Fruit fly (Drosophila melanogaster) whole organism, embryonic: ENCODE results near the gene Ku80.
A peak's percentile ranks its signal among the peaks of the same experiment; 100 is the strongest.

Experiments used
- ATbp ChIP-seq: fragments of 200-800 bp; sonication (Bioruptor generic); optimal IDR thresholded peaks from 2 replicates; lab custom pipeline; 2017; ENCODE audit warnings: missing biosample characterization, mild to moderate bottlenecking, missing genetic modification characterization, missing genetic modification reagents
- Ada2b ChIP-seq: fragments of 200-800 bp; sonication (Bioruptor generic); IDR thresholded peaks from 2 replicates; pipeline ENCODE4 v1.3.6; 2022; ENCODE audit warnings: missing biosample characterization, missing genetic modification characterization
- Adf1 ChIP-seq: fragments of 200-800 bp; sonication (Bioruptor generic); IDR thresholded peaks from 2 replicates; pipeline ENCODE4 v1.3.6; 2022; ENCODE audit warnings: missing biosample characterization, missing genetic modification characterization
- CG1024 ChIP-seq: fragments of 200-800 bp; sonication (Bioruptor generic); IDR thresholded peaks from 2 replicates; pipeline ENCODE4 v1.3.6; 2022; ENCODE audit warnings: missing biosample characterization, missing genetic modification characterization
- CG10274 ChIP-seq: fragments of 200-800 bp; sonication (Bioruptor generic); optimal IDR thresholded peaks from 3 replicates; lab custom pipeline; 2017; ENCODE audit warnings: missing biosample characterization, mild to moderate bottlenecking, missing genetic modification characterization
- CG10321 ChIP-seq: fragments of 200-800 bp; sonication (Bioruptor generic); IDR thresholded peaks from 2 replicates; pipeline ENCODE4 v1.3.6; 2022; ENCODE audit warnings: missing biosample characterization, missing genetic modification characterization
- CG10462 ChIP-seq: fragments of 200-800 bp; sonication (Bioruptor generic); optimal IDR thresholded peaks from 2 replicates; lab custom pipeline; 2016; ENCODE audit warnings: missing biosample characterization, missing genetic modification characterization
- CG10654 ChIP-seq: fragments of 200-800 bp; sonication (Bioruptor generic); optimal IDR thresholded peaks from 2 replicates; lab custom pipeline; 2016; ENCODE audit warnings: missing biosample characterization, missing genetic modification characterization
- CG12155 ChIP-seq: fragments of 200-800 bp; sonication (Bioruptor generic); optimal IDR thresholded peaks from 3 replicates; lab custom pipeline; 2016; ENCODE audit warnings: missing biosample characterization, missing genetic modification characterization
- CG1233 ChIP-seq: fragments of 200-800 bp; sonication (Bioruptor generic); optimal IDR thresholded peaks from 4 replicates; lab custom pipeline; 2018; ENCODE audit warnings: missing biosample characterization, mild to moderate bottlenecking, missing genetic modification characterization
- CG17186 ChIP-seq: fragments of 200-800 bp; sonication (Bioruptor generic); optimal IDR thresholded peaks from 3 replicates; lab custom pipeline; 2017; ENCODE audit warnings: missing biosample characterization, missing genetic modification reagents, missing genetic modification characterization
- CG17361 ChIP-seq: fragments of 200-800 bp; sonication (Bioruptor generic); IDR thresholded peaks from 3 replicates; pipeline ENCODE4 v1.3.6; 2022; ENCODE audit warnings: missing biosample characterization, missing genetic modification characterization
- CG18011 ChIP-seq: fragments of 200-800 bp; sonication (Bioruptor generic); optimal IDR thresholded peaks from 2 replicates; lab custom pipeline; 2017; ENCODE audit warnings: missing biosample characterization, missing genetic modification characterization, mild to moderate bottlenecking, moderate library complexity, missing genotype
- CG2129 ChIP-seq: fragments of 200-800 bp; sonication (Bioruptor generic); IDR thresholded peaks from 2 replicates; pipeline ENCODE4 v1.3.6; 2022; ENCODE audit warnings: missing biosample characterization, missing genetic modification characterization; ENCODE audit not compliant: partially characterized antibody
- CG2199 ChIP-seq: fragments of 200-800 bp; sonication (Bioruptor generic); IDR thresholded peaks from 3 replicates; pipeline ENCODE4 v1.3.6; 2022; ENCODE audit warnings: missing biosample characterization, missing genetic modification characterization
- CG30431 ChIP-seq: fragments of 200-800 bp; sonication (Bioruptor generic); optimal IDR thresholded peaks from 2 replicates; lab custom pipeline; 2017; ENCODE audit warnings: missing biosample characterization, missing genetic modification characterization
- CG3838 ChIP-seq: fragments of 200-800 bp; sonication (Bioruptor generic); optimal IDR thresholded peaks from 3 replicates; lab custom pipeline; 2016; ENCODE audit warnings: missing biosample characterization, missing genetic modification characterization
- CG4424 ChIP-seq: fragments of 200-800 bp; sonication (Bioruptor generic); optimal IDR thresholded peaks from 3 replicates; lab custom pipeline; 2016; ENCODE audit warnings: missing biosample characterization, missing genetic modification characterization
- CG7271 ChIP-seq: fragments of 200-800 bp; sonication (Bioruptor generic); optimal IDR thresholded peaks from 2 replicates; lab custom pipeline; 2018; ENCODE audit warnings: missing biosample characterization, mild to moderate bottlenecking, missing genetic modification characterization, moderate library complexity
- CG7357 ChIP-seq: fragments of 200-800 bp; sonication (Bioruptor generic); IDR thresholded peaks from 3 replicates; pipeline ENCODE4 v1.3.6; 2022; ENCODE audit warnings: missing biosample characterization, missing genetic modification characterization
- CG7987 ChIP-seq: fragments of 200-800 bp; sonication (Bioruptor generic); optimal IDR thresholded peaks from 2 replicates; lab custom pipeline; 2018; ENCODE audit warnings: missing biosample characterization, mild to moderate bottlenecking, missing genetic modification characterization, moderate library complexity
- CG9215 ChIP-seq: fragments of 200-800 bp; sonication (Bioruptor generic); IDR thresholded peaks from 2 replicates; pipeline ENCODE4 v1.3.6; 2022; ENCODE audit warnings: missing biosample characterization, missing genetic modification characterization
- CG9609 ChIP-seq: fragments of 200-800 bp; sonication (Bioruptor generic); optimal IDR thresholded peaks from 3 replicates; lab custom pipeline; 2016; ENCODE audit warnings: missing biosample characterization, missing genetic modification characterization
- CHES-1-like ChIP-seq: fragments of 200-800 bp; sonication (Bioruptor generic); optimal IDR thresholded peaks from 2 replicates; lab custom pipeline; 2016; ENCODE audit warnings: missing biosample characterization, missing genetic modification characterization
- D19A ChIP-seq: fragments of 200-800 bp; optimal IDR thresholded peaks from 3 replicates; lab custom pipeline; 2019; ENCODE audit warnings: missing biosample characterization, mild to moderate bottlenecking, missing genetic modification characterization, moderate library complexity
- Drgx ChIP-seq: fragments of 200-800 bp; sonication (Bioruptor generic); IDR thresholded peaks from 2 replicates; pipeline ENCODE4 v1.3.6; 2022; ENCODE audit warnings: missing biosample characterization, missing genetic modification characterization
- E2f1 ChIP-seq: fragments of 200-800 bp; sonication (Bioruptor generic); IDR thresholded peaks from 2 replicates; pipeline ENCODE4 v1.3.6; 2022; ENCODE audit warnings: missing biosample characterization, missing genetic modification characterization
- HmgD ChIP-seq: fragments of 200-800 bp; sonication (Bioruptor generic); optimal IDR thresholded peaks from 3 replicates; lab custom pipeline; 2016; ENCODE audit warnings: missing biosample characterization, missing genetic modification characterization
- Hsf ChIP-seq: fragments of 200-800 bp; sonication (Bioruptor generic); optimal IDR thresholded peaks from 3 replicates; lab custom pipeline; 2016; ENCODE audit warnings: missing biosample characterization, missing genetic modification characterization
- Oaz ChIP-seq: fragments of 200-800 bp; sonication (Bioruptor generic); IDR thresholded peaks from 2 replicates; pipeline ENCODE4 v1.3.6; 2022; ENCODE audit warnings: missing biosample characterization, missing genetic modification characterization
- Sox102F ChIP-seq: fragments of 200-800 bp; sonication (Bioruptor generic); optimal IDR thresholded peaks from 2 replicates; lab custom pipeline; 2018; ENCODE audit warnings: missing biosample characterization, mild to moderate bottlenecking, missing genetic modification characterization, moderate library complexity
- Spps ChIP-seq: fragments of 200-800 bp; sonication (Bioruptor generic); optimal IDR thresholded peaks from 2 replicates; lab custom pipeline; 2018; ENCODE audit warnings: missing biosample characterization, mild to moderate bottlenecking, missing genetic modification characterization
- ac ChIP-seq: fragments of 200-800 bp; sonication (Bioruptor generic); optimal IDR thresholded peaks from 3 replicates; lab custom pipeline; 2017; ENCODE audit warnings: missing biosample characterization, mild to moderate bottlenecking, missing genetic modification characterization
- al ChIP-seq: fragments of 200-800 bp; sonication (Bioruptor generic); IDR thresholded peaks from 2 replicates; pipeline ENCODE4 v1.3.6; 2022; ENCODE audit warnings: missing biosample characterization, missing genetic modification characterization
- az2 ChIP-seq: fragments of 200-800 bp; sonication (Bioruptor generic); optimal IDR thresholded peaks from 3 replicates; lab custom pipeline; 2016; ENCODE audit warnings: missing biosample characterization, missing genetic modification characterization
- ewg ChIP-seq: fragments of 200-800 bp; sonication (Bioruptor generic); optimal IDR thresholded peaks from 3 replicates; lab custom pipeline; 2017; ENCODE audit warnings: mild to moderate bottlenecking, missing biosample characterization, missing genetic modification reagents, missing genetic modification characterization
- klu ChIP-seq: fragments of 200-800 bp; sonication (Bioruptor generic); IDR thresholded peaks from 2 replicates; pipeline ENCODE4 v1.3.6; 2022; ENCODE audit warnings: missing biosample characterization, missing genetic modification characterization
- lbe ChIP-seq: fragments of 200-800 bp; sonication (Bioruptor generic); optimal IDR thresholded peaks from 2 replicates; lab custom pipeline; 2016; ENCODE audit warnings: missing biosample characterization, mild to moderate bottlenecking, missing genetic modification characterization
- luna ChIP-seq: fragments of 200-800 bp; sonication (Bioruptor generic); optimal IDR thresholded peaks from 2 replicates; lab custom pipeline; 2016; ENCODE audit warnings: missing biosample characterization, missing genetic modification characterization
- nom ChIP-seq: fragments of 200-800 bp; sonication (Bioruptor generic); optimal IDR thresholded peaks from 2 replicates; lab custom pipeline; 2017; ENCODE audit warnings: missing biosample characterization, missing genetic modification characterization, mild to moderate bottlenecking, moderate library complexity, missing genetic modification reagents
- oc ChIP-seq: fragments of 200-800 bp; sonication (Bioruptor generic); optimal IDR thresholded peaks from 2 replicates; lab custom pipeline; 2018; ENCODE audit warnings: missing biosample characterization, mild to moderate bottlenecking, missing genetic modification characterization, moderate library complexity
- pros ChIP-seq: fragments of 200-800 bp; sonication (Bioruptor generic); optimal IDR thresholded peaks from 3 replicates; lab custom pipeline; 2019; ENCODE audit warnings: missing biosample characterization, mild to moderate bottlenecking, missing genetic modification characterization, moderate library complexity
- sd ChIP-seq: fragments of 200-800 bp; sonication (Bioruptor generic); optimal IDR thresholded peaks from 3 replicates; lab custom pipeline; 2018; ENCODE audit warnings: missing biosample characterization, mild to moderate bottlenecking, missing genetic modification characterization, moderate library complexity
- sim ChIP-seq: fragments of 200-800 bp; sonication (Bioruptor generic); IDR thresholded peaks from 2 replicates; pipeline ENCODE4 v1.3.6; 2022; ENCODE audit warnings: missing biosample characterization, missing genetic modification characterization
- ssp ChIP-seq: fragments of 200-800 bp; sonication (Bioruptor generic); IDR thresholded peaks from 2 replicates; pipeline ENCODE4 v1.3.6; 2022; ENCODE audit warnings: missing biosample characterization, missing genetic modification characterization
- trem ChIP-seq: fragments of 200-800 bp; optimal IDR thresholded peaks from 3 replicates; lab custom pipeline; 2019; ENCODE audit warnings: missing biosample characterization, mild to moderate bottlenecking, missing genetic modification characterization, moderate library complexity
- wdn ChIP-seq: fragments of 200-800 bp; sonication (Bioruptor generic); IDR thresholded peaks from 2 replicates; pipeline ENCODE4 v1.3.6; 2022; ENCODE audit warnings: missing biosample characterization, missing genetic modification characterization
- z ChIP-seq: fragments of 200-800 bp; sonication (Bioruptor generic); IDR thresholded peaks from 3 replicates; pipeline ENCODE4 v1.3.6; 2022; ENCODE audit warnings: missing biosample characterization, missing genetic modification characterization
- zen ChIP-seq: fragments of 200-800 bp; sonication (Bioruptor generic); optimal IDR thresholded peaks from 3 replicates; lab custom pipeline; 2018; ENCODE audit warnings: missing biosample characterization, mild to moderate bottlenecking, missing genetic modification characterization, moderate library complexity

The Ku80 gene

DNA sequence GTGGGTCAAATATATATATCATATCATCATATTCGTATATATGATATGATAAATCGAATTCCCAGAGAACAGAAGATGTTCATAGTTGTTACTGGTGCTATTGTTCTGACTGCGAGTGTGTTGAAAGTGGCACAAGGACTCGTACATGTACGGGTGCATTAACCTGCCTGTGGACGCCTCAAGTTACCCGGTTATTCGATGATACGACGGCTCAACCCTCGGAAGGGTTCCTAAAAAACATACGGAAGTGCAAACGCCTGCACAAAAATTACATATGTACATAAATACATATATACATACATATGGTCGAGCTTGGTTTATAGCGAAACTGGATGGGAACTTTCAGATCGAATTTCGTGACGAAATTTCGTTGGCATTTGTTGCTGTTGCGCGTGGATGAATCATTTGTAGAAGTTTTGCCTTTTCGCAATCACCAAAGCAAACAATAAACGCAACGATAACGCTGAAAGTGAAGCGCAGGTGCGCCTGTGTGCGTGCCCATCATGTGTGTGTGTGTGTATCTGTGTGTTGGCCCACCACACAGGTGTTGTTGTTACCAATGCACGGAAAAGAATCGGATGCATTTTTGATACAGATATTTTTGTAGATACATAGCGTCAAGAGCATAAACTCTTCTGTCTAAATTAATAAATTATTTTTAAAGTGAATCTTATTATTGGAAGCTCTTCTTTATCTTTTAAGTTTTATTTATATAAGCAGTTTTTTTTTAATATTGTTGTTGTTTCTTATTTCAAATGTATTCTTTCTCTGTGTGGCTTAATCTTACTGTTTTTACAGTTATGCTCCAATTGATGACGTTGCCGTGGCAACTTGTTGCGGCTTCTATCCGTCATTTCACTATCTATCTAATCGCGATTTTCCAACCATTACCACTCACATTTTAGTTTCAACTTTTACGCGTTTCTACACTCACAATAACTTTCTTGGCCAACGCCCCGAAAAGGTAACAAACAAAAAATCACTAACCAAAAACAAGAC lies 9.3 kb downstream of the Ku80 start (continued):
- peak; percentile 89 for TF ChIP-seq CG17361 (GFP tag; lab: Robert Waterston, UW)
- peak; percentile 74 for TF ChIP-seq CG4424
- TF ChIP-seq CG1233 (GFP tag; lab: Kevin White, UChicago), result peak; percentile 65
- peak; percentile 60 for TF ChIP-seq ssp (GFP tag; lab: Robert Waterston, UW)
- peak; percentile 2 for TF ChIP-seq CG30431 (GFP tag; lab: Kevin White, UChicago)
- peak; percentile 85 for TF ChIP-seq E2f1
- no peak for TF ChIP-seq klu
- TF ChIP-seq CG10321 (GFP tag; lab: Robert Waterston, UW), result peak; percentile 37; the same call in 1 of the 2 replicates
- peak; percentile 21 for TF ChIP-seq CG9609 (GFP tag; lab: Kevin White, UChicago)
- TF ChIP-seq Ada2b, result peak; percentile 78
- peak; percentile 39; the same call in 1 of the 2 replicates for TF ChIP-seq al
- TF ChIP-seq CG7987, result no peak
- TF ChIP-seq wdn (GFP tag; lab: Robert Waterston, UW), result no peak
- peak; percentile 74 for TF ChIP-seq D19A (tag; lab: Kevin White, UChicago)
- peak; percentile 53 for TF ChIP-seq CG9215 (GFP tag; lab: Robert Waterston, UW)
- peak; percentile 66 for TF ChIP-seq az2 (GFP tag; lab: Kevin White, UChicago)
- no peak for TF ChIP-seq CG3838 (GFP tag; lab: Kevin White, UChicago)
- TF ChIP-seq luna (GFP tag; lab: Kevin White, UChicago), result no peak
- TF ChIP-seq pros, result no peak
- TF ChIP-seq lbe, result peak; percentile 80
- TF ChIP-seq ewg (GFP tag; lab: Kevin White, UChicago), result peak; percentile 34
- peak; percentile 43 for TF ChIP-seq ac
- TF ChIP-seq Spps, result peak; percentile 35
- TF ChIP-seq CHES-1-like (GFP tag; lab: Kevin White, UChicago), result peak; percentile 21
- TF ChIP-seq nom, result no peak
- TF ChIP-seq z (GFP tag; lab: Robert Waterston, UW), result 0 out of 3 replicates have a peak, but pooled peaks have one; percentile 22
- TF ChIP-seq Drgx (GFP tag; lab: Robert Waterston, UW), result peak; percentile 86
- TF ChIP-seq ATbp (GFP tag; lab: Kevin White, UChicago), result peak; percentile 69
- TF ChIP-seq CG10462 (GFP tag; lab: Kevin White, UChicago), result peak; percentile 24
- TF ChIP-seq sd, result no peak
- TF ChIP-seq Adf1, result no peak; the same call in 1 of the 2 replicates
- TF ChIP-seq trem (tag; lab: Kevin White, UChicago), result peak; percentile 76
- TF ChIP-seq zen (tag; lab: Kevin White, UChicago), result peak; percentile 63
- TF ChIP-seq Sox102F (GFP tag; lab: Kevin White, UChicago), result peak; percentile 80
- peak; percentile 35 for TF ChIP-seq CG10654 (GFP tag; lab: Kevin White, UChicago)
- peak; percentile 53 for TF ChIP-seq CG12155 (GFP tag; lab: Kevin White, UChicago)
- peak; percentile 64 for TF ChIP-seq CG1024 (GFP tag; lab: Robert Waterston, UW)
- no peak for TF ChIP-seq CG2129
- TF ChIP-seq CG10274 (GFP tag; lab: Kevin White, UChicago), result no peak
- peak; percentile 32; the same call in 1 of the 2 replicates for TF ChIP-seq sim
- TF ChIP-seq CG17186 (GFP tag; lab: Kevin White, UChicago), result no peak
- TF ChIP-seq oc, result peak; percentile 55
- no peak for TF ChIP-seq CG2199 (GFP tag; lab: Robert Waterston, UW)
- TF ChIP-seq Oaz, result 0 out of 2 replicates have a peak, but pooled peaks have one; percentile 48
- TF ChIP-seq CG7357 (GFP tag; lab: Robert Waterston, UW), result peak; percentile 37; the same call in 1 of the 3 replicates
- peak; percentile 1 for TF ChIP-seq CG7271 (tag; lab: Kevin White, UChicago)
- no peak for TF ChIP-seq CG18011 (GFP tag; lab: Kevin White, UChicago)
- TF ChIP-seq Hsf (GFP tag; lab: Kevin White, UChicago), result peak; percentile 56
- TF ChIP-seq HmgD (GFP tag; lab: Kevin White, UChicago), result no peak
